Fruit fly (Drosophila melanogaster) whole organism, prepupa: Measurements from ENCODE around the gene CG13919.
A peak's percentile ranks its signal among the peaks of the same experiment; 100 is the strongest.

Source experiments
- Blimp-1 ChIP-seq: fragments of 200-800 bp; sonication (Bioruptor generic); optimal IDR thresholded peaks from 3 replicates; lab custom pipeline; 2017; ENCODE audit warnings: missing biosample characterization, missing genetic modification characterization, mild to moderate bottlenecking, moderate library complexity, missing genetic modification reagents
- CG10669 ChIP-seq: fragments of 200-800 bp; sonication (Bioruptor generic); optimal IDR thresholded peaks from 3 replicates; lab custom pipeline; 2018; ENCODE audit warnings: missing biosample characterization, mild to moderate bottlenecking, missing genetic modification characterization, moderate library complexity
- CG11294 ChIP-seq: fragments of 200-800 bp; sonication (Bioruptor generic); IDR thresholded peaks from 2 replicates; pipeline ENCODE4 v1.3.6; 2022; ENCODE audit warnings: missing biosample characterization, missing genetic modification characterization
- CG11762 ChIP-seq: fragments of 200-800 bp; sonication (Bioruptor generic); optimal IDR thresholded peaks from 3 replicates; lab custom pipeline; 2016; ENCODE audit warnings: missing biosample characterization, missing genetic modification characterization; ENCODE audit not compliant: insufficient read depth
- CG11902 ChIP-seq: fragments of 200-800 bp; sonication (Bioruptor generic); optimal IDR thresholded peaks from 3 replicates; lab custom pipeline; 2016; ENCODE audit warnings: missing biosample characterization, missing genetic modification characterization
- CG15336 ChIP-seq: fragments of 200-800 bp; sonication (Bioruptor generic); IDR thresholded peaks from 2 replicates; pipeline ENCODE4 v1.3.6; 2022; ENCODE audit warnings: missing biosample characterization, missing genetic modification characterization
- CG1621 ChIP-seq: fragments of 200-800 bp; sonication (Bioruptor generic); optimal IDR thresholded peaks from 3 replicates; lab custom pipeline; 2018; ENCODE audit warnings: missing biosample characterization, mild to moderate bottlenecking, missing genetic modification characterization
- CG16779 ChIP-seq: fragments of 200-800 bp; sonication (Bioruptor generic); optimal IDR thresholded peaks from 3 replicates; lab custom pipeline; 2017; ENCODE audit warnings: missing biosample characterization, mild to moderate bottlenecking, missing genetic modification characterization
- CG3032 ChIP-seq: fragments of 200-800 bp; optimal IDR thresholded peaks from 2 replicates; lab custom pipeline; 2019; ENCODE audit warnings: missing biosample characterization, mild to moderate bottlenecking, missing genetic modification characterization, moderate library complexity
- CG31627 ChIP-seq: fragments of 200-800 bp; sonication (Bioruptor generic); optimal IDR thresholded peaks from 3 replicates; lab custom pipeline; 2016; ENCODE audit warnings: missing biosample characterization, missing genetic modification characterization
- CG32006 ChIP-seq: fragments of 200-800 bp; sonication (Bioruptor generic); optimal IDR thresholded peaks from 3 replicates; lab custom pipeline; 2017; ENCODE audit warnings: missing biosample characterization, mild to moderate bottlenecking, missing genetic modification characterization
- CG3919 ChIP-seq: fragments of 200-800 bp; sonication (Bioruptor generic); optimal IDR thresholded peaks from 3 replicates; lab custom pipeline; 2016; ENCODE audit warnings: missing biosample characterization, missing genetic modification characterization
- CG4318 ChIP-seq: fragments of 200-800 bp; sonication (Bioruptor generic); optimal IDR thresholded peaks from 3 replicates; lab custom pipeline; 2017; ENCODE audit warnings: missing biosample characterization, mild to moderate bottlenecking, missing genetic modification characterization
- CG6792 ChIP-seq: fragments of 200-800 bp; sonication (Bioruptor generic); optimal IDR thresholded peaks from 3 replicates; lab custom pipeline; 2016; ENCODE audit warnings: missing biosample characterization, missing genetic modification characterization
- CG6808 ChIP-seq: fragments of 200-800 bp; sonication (Bioruptor generic); optimal IDR thresholded peaks from 3 replicates; lab custom pipeline; 2017; ENCODE audit warnings: missing biosample characterization, missing genetic modification characterization, mild to moderate bottlenecking, moderate library complexity, missing genetic modification reagents
- CG6854 ChIP-seq: fragments of 200-800 bp; sonication (Bioruptor generic); optimal IDR thresholded peaks from 2 replicates; lab custom pipeline; 2017; ENCODE audit warnings: missing biosample characterization, mild to moderate bottlenecking, missing genetic modification characterization
- CG8119 ChIP-seq: fragments of 200-800 bp; sonication (Bioruptor generic); IDR thresholded peaks from 3 replicates; pipeline ENCODE4 v1.3.6; 2022; ENCODE audit warnings: missing biosample characterization, missing genetic modification characterization
- CG8632 ChIP-seq: fragments of 200-800 bp; sonication (Bioruptor generic); optimal IDR thresholded peaks from 3 replicates; lab custom pipeline; 2016; ENCODE audit warnings: missing biosample characterization, missing genetic modification characterization
- CG9139 ChIP-seq: fragments of 200-800 bp; sonication (Bioruptor generic); optimal IDR thresholded peaks from 3 replicates; lab custom pipeline; 2017; ENCODE audit warnings: missing biosample characterization, mild to moderate bottlenecking, missing genetic modification characterization
- Eip75B ChIP-seq: fragments of 200-800 bp; sonication (Bioruptor generic); optimal IDR thresholded peaks from 3 replicates; lab custom pipeline; 2016; ENCODE audit warnings: missing biosample characterization, missing genetic modification characterization
- Eip78C ChIP-seq: fragments of 200-800 bp; sonication (Bioruptor generic); peaks from one replicate; lab custom pipeline; 2016; ENCODE audit warnings: missing biosample characterization, missing genetic modification characterization
- Eip93F ChIP-seq: fragments of 200-800 bp; sonication (Bioruptor generic); optimal IDR thresholded peaks from 2 replicates; lab custom pipeline; 2016; ENCODE audit warnings: missing biosample characterization, mild to moderate bottlenecking, missing genetic modification characterization
- Ets21C ChIP-seq: fragments of 200-800 bp; sonication (Bioruptor generic); optimal IDR thresholded peaks from 3 replicates; lab custom pipeline; 2016; ENCODE audit warnings: missing biosample characterization, missing genetic modification characterization
- Ets96B ChIP-seq: fragments of 200-800 bp; optimal IDR thresholded peaks from 2 replicates; lab custom pipeline; 2019; ENCODE audit warnings: missing biosample characterization, mild to moderate bottlenecking, missing genetic modification characterization, moderate library complexity
- Gug ChIP-seq: fragments of 200-800 bp; sonication (Bioruptor generic); IDR thresholded peaks from 2 replicates; pipeline ENCODE4 v1.3.6; 2022; ENCODE audit warnings: missing biosample characterization, missing genetic modification characterization
- Hr38 ChIP-seq: sonication (Bioruptor generic); optimal IDR thresholded peaks from 2 replicates; lab custom pipeline; 2016; ENCODE audit warnings: missing biosample characterization, missing genetic modification characterization
- Hr39 ChIP-seq: fragments of 200-800 bp; sonication (Bioruptor generic); optimal IDR thresholded peaks from 2 replicates; lab custom pipeline; 2016; ENCODE audit warnings: missing biosample characterization, missing genetic modification characterization
- Hr4 ChIP-seq: fragments of 200-800 bp; sonication (Bioruptor generic); optimal IDR thresholded peaks from 3 replicates; lab custom pipeline; 2016; ENCODE audit warnings: missing biosample characterization, missing genetic modification characterization
- OdsH ChIP-seq: fragments of 200-800 bp; sonication (Bioruptor generic); optimal IDR thresholded peaks from 3 replicates; lab custom pipeline; 2016; ENCODE audit warnings: missing biosample characterization, missing genetic modification characterization
- Smox ChIP-seq: fragments of 200-800 bp; sonication (Bioruptor generic); optimal IDR thresholded peaks from 3 replicates; lab custom pipeline; 2016; ENCODE audit warnings: missing biosample characterization, missing genetic modification characterization
- Sox102F ChIP-seq: fragments of 200-800 bp; sonication (Bioruptor generic); optimal IDR thresholded peaks from 2 replicates; lab custom pipeline; 2016; ENCODE audit warnings: missing biosample characterization, mild to moderate bottlenecking, missing genetic modification characterization
- Sox14 ChIP-seq: fragments of 200-800 bp; sonication (Bioruptor generic); optimal IDR thresholded peaks from 3 replicates; lab custom pipeline; 2016; ENCODE audit warnings: missing biosample characterization, missing genetic modification characterization
- Sox15 ChIP-seq: fragments of 200-800 bp; sonication (Bioruptor generic); optimal IDR thresholded peaks from 3 replicates; lab custom pipeline; 2016; ENCODE audit warnings: missing biosample characterization, missing genetic modification characterization
- achi ChIP-seq: fragments of 200-800 bp; sonication (Bioruptor generic); optimal IDR thresholded peaks from 3 replicates; lab custom pipeline; 2016; ENCODE audit warnings: missing biosample characterization, missing genetic modification characterization
- cyc ChIP-seq: fragments of 200-800 bp; sonication (Bioruptor generic); optimal IDR thresholded peaks from 3 replicates; lab custom pipeline; 2016; ENCODE audit warnings: missing biosample characterization, missing genetic modification characterization
- dac ChIP-seq: fragments of 200-800 bp; sonication (Bioruptor generic); optimal IDR thresholded peaks from 2 replicates; lab custom pipeline; 2017; ENCODE audit warnings: missing biosample characterization, mild to moderate bottlenecking, missing genetic modification characterization
- eg ChIP-seq: fragments of 200-800 bp; sonication (Bioruptor generic); IDR thresholded peaks from 3 replicates; pipeline ENCODE4 v1.3.6; 2022; ENCODE audit warnings: missing biosample characterization, missing genetic modification characterization
- esn ChIP-seq: fragments of 200-800 bp; sonication (Bioruptor generic); optimal IDR thresholded peaks from 2 replicates; lab custom pipeline; 2016; ENCODE audit warnings: missing biosample characterization, mild to moderate bottlenecking, missing genetic modification characterization, moderate library complexity
- fd59A ChIP-seq: fragments of 200-800 bp; sonication (Bioruptor generic); optimal IDR thresholded peaks from 2 replicates; lab custom pipeline; 2017; ENCODE audit warnings: missing biosample characterization, mild to moderate bottlenecking, missing genetic modification characterization, missing genetic modification reagents
- fd85E ChIP-seq: fragments of 200-800 bp; sonication (Bioruptor generic); optimal IDR thresholded peaks from 3 replicates; lab custom pipeline; 2016; ENCODE audit warnings: missing biosample characterization, missing genetic modification characterization
- lz ChIP-seq: fragments of 200-800 bp; sonication (Bioruptor generic); optimal IDR thresholded peaks from 3 replicates; lab custom pipeline; 2016; ENCODE audit warnings: missing biosample characterization, missing genetic modification characterization
- net ChIP-seq: fragments of 200-800 bp; sonication (Bioruptor generic); optimal IDR thresholded peaks from 3 replicates; lab custom pipeline; 2016; ENCODE audit warnings: missing biosample characterization, missing genetic modification characterization
- pdm3 ChIP-seq: fragments of 200-800 bp; sonication (Bioruptor generic); optimal IDR thresholded peaks from 3 replicates; lab custom pipeline; 2016; ENCODE audit warnings: missing biosample characterization, missing genetic modification characterization
- salr ChIP-seq, 2 experiments: fragments of 200-800 bp; sonication (Bioruptor generic); optimal IDR thresholded peaks; 3 replicates each; lab custom pipeline; 2016 to 2018; ENCODE audit warnings: missing biosample characterization in 2 of 2, missing genetic modification characterization in 2 of 2, mild to moderate bottlenecking in 1 of 2
- spab ChIP-seq: fragments of 200-800 bp; sonication (Bioruptor generic); optimal IDR thresholded peaks from 2 replicates; lab custom pipeline; 2017; ENCODE audit warnings: missing biosample characterization, mild to moderate bottlenecking, missing genetic modification characterization, missing genetic modification reagents
- ss ChIP-seq, 2 experiments: fragments of 200-800 bp; sonication (Bioruptor generic); optimal IDR thresholded peaks; 2 replicates in 1 of 2; 3 replicates in 1 of 2; lab custom pipeline; 2017 to 2018; ENCODE audit warnings: mild to moderate bottlenecking in 2 of 2, missing biosample characterization in 2 of 2, missing genetic modification characterization in 2 of 2, moderate library complexity in 1 of 2
- svp ChIP-seq: fragments of 200-800 bp; sonication (Bioruptor generic); peaks from one replicate; lab custom pipeline; 2016; ENCODE audit warnings: missing biosample characterization, missing genetic modification characterization
- vri ChIP-seq: fragments of 200-800 bp; sonication (Bioruptor generic); optimal IDR thresholded peaks from 3 replicates; lab custom pipeline; 2016; ENCODE audit warnings: missing biosample characterization, mild to moderate bottlenecking, missing genetic modification characterization

Gene CG13919

DNA sequence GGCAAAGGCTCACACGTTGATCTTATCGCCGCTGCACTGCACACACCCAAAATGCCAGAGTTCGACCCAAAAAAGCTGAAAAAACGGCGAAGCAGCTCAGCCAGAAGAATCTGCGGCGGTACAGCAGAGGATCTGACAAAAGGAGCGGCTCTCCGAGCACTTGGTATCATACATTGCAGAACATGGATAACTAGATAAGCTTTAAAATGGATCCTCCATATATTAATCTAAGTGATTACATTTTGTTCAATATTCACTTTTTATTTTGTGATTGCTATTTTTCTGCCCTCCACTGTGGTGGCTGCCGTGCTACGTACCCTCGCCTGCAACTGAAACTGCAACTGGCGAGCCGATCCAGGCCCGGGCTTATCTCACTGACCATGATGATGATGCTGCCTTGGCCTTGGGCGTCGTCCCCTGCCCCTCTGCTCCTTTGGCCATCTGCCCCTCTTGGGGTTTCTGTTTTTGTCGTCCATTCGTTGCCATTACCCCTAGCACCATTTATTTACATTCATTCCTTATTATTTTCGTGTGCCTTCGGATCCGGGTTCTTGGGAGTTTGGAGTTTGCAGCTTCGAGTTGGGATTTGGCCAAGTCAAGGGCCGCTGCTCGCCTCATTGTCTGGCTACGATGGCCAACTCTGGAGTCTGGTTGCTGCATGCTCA is 47.0 kb downstream of the CG13919 start (continued):
- TF ChIP-seq Ets21C (GFP tag; lab: Kevin White, UChicago) (peak; percentile 84), OdsH (GFP tag; lab: Kevin White, UChicago) (peak; percentile 89), Hr39 (peak; percentile 94), CG15336 (GFP tag; lab: Robert Waterston, UW) (peak; percentile 85), Eip93F (GFP tag; lab: Kevin White, UChicago) (peak; percentile 85), CG3919 (peak; percentile 87), Sox15 (peak; percentile 85), Ets96B (peak; percentile 84), fd85E (GFP tag; lab: Kevin White, UChicago) (peak; percentile 8), CG31627 (GFP tag; lab: Kevin White, UChicago) (peak; percentile 93), spab (GFP tag; lab: Kevin White, UChicago) (peak; percentile 84), eg (peak; percentile 79), CG8632 (GFP tag; lab: Kevin White, UChicago) (peak; percentile 88), Sox14 (peak; percentile 93), Eip78C (GFP tag; lab: Kevin White, UChicago) (peak; percentile 95), ss (GFP tag; optimal IDR thresholded peaks at IDR 0.05; lab: Kevin White, UChicago) (peak; percentile 78 to 81), svp (peak; percentile 96), CG32006 (GFP tag; lab: Kevin White, UChicago) (peak; percentile 87), Gug (GFP tag; lab: Robert Waterston, UW) (peak; percentile 76), CG16779 (peak; percentile 82), esn (GFP tag; lab: Kevin White, UChicago) (peak; percentile 94)

- TF ChIP-seq CG1621 (tag; lab: Kevin White, UChicago) (no peak), Smox (GFP tag; lab: Kevin White, UChicago) (no peak), achi (GFP tag; lab: Kevin White, UChicago) (peak; percentile 32), fd85E (GFP tag; lab: Kevin White, UChicago) (no peak), CG16779 (no peak), CG11762 (no peak), spab (GFP tag; lab: Kevin White, UChicago) (peak; percentile 51), cyc (peak; percentile 23), Sox15 (no peak), esn (GFP tag; lab: Kevin White, UChicago) (no peak), CG9139 (peak; percentile 10), CG32006 (GFP tag; lab: Kevin White, UChicago) (no peak), Eip93F (GFP tag; lab: Kevin White, UChicago) (no peak), CG6792 (GFP tag; lab: Kevin White, UChicago) (no peak), net (GFP tag; lab: Kevin White, UChicago) (no peak), vri (GFP tag; lab: Kevin White, UChicago) (no peak), Hr39 (no peak), CG8119 (GFP tag; lab: Robert Waterston, UW) (0 out of 3 replicates have a peak, but pooled peaks have one; percentile 19), CG3919 (peak; percentile 46), CG11294 (GFP tag; lab: Robert Waterston, UW) (no peak), pdm3 (GFP tag; lab: Kevin White, UChicago) (no peak), CG4318 (no peak), CG6854 (GFP tag; lab: Kevin White, UChicago) (no peak), Blimp-1 (GFP tag; lab: Kevin White, UChicago) (no peak), CG3032 (tag; lab: Kevin White, UChicago) (peak; percentile 48), Eip75B (no peak), Sox14 (no peak), Sox102F (GFP tag; lab: Kevin White, UChicago) (no peak), salr (GFP tag; optimal IDR thresholded peaks at IDR 0.05; lab: Kevin White, UChicago) (peak in 1 of 2 experiments; percentile 26), fd59A (GFP tag; lab: Kevin White, UChicago) (peak; percentile 18), CG11902 (GFP tag; lab: Kevin White, UChicago) (no peak), Hr4 (GFP tag; lab: Kevin White, UChicago) (no peak), Hr38 (GFP tag; lab: Kevin White, UChicago) (no peak), Ets96B (peak; percentile 69), dac (no peak), CG10669 (GFP tag; lab: Kevin White, UChicago) (peak; percentile 68), lz (no peak), CG31627 (GFP tag; lab: Kevin White, UChicago) (no peak), CG6808 (peak; percentile 32)
Observed at dm6 chr3L:1692859-1693258, 47.6 kb downstream of the CG13919 start.
